Fruit fly (Drosophila melanogaster) S2 (cell line): ENCODE results near the gene Nup35.

ENCODE experiments used
- CG8478 ChIP-seq: fragments of >200 bp; optimal IDR thresholded peaks from 2 replicates; lab custom pipeline; 2018
- CTCF ChIP-seq, 2 experiments: fragments of >200 bp; optimal IDR thresholded peaks; 2 replicates each; lab custom pipeline; 2018

Gene Nup35

dm6 chrX:18681410-18681809 is 33.4 kb downstream of the Nup35 start:
- no peak for TF ChIP-seq CTCF (optimal IDR thresholded peaks at IDR 0.05; lab: Kevin White, UChicago)
- no peak for TF ChIP-seq CG8478

dm6 chrX:18682815-18683214 is 34.8 kb downstream of the Nup35 start:
- TF ChIP-seq CG8478 (no peak), CTCF (optimal IDR thresholded peaks at IDR 0.05; lab: Kevin White, UChicago) (no peak)

- no peak for TF ChIP-seq CG8478
- TF ChIP-seq CTCF (optimal IDR thresholded peaks at IDR 0.05; lab: Kevin White, UChicago), result no peak
These were observed 36.5 kb downstream of the Nup35 start for dm6 chrX:18684504-18684903.

dm6 chrX:18684928-18685327 is 36.9 kb downstream of the Nup35 start:
- no peak for TF ChIP-seq CG8478
- no peak for TF ChIP-seq CTCF (optimal IDR thresholded peaks at IDR 0.05; lab: Kevin White, UChicago)

- TF ChIP-seq CTCF (optimal IDR thresholded peaks at IDR 0.05; lab: Kevin White, UChicago) (no peak), CG8478 (no peak)
These were observed 37.7 kb downstream of the Nup35 start, which contains the start of gene phtm for dm6 chrX:18685726-18686125. phtm (plus strand) TSS chrX:18685766.

- TF ChIP-seq CTCF (optimal IDR thresholded peaks at IDR 0.05; lab: Kevin White, UChicago), result no peak
- no peak for TF ChIP-seq CG8478
These were observed 45.0 kb downstream of the Nup35 start, which contains the start of gene Cyp18a1 for dm6 chrX:18692948-18693502. Cyp18a1 (minus strand) TSS chrX:18693042.

- TF ChIP-seq CTCF (optimal IDR thresholded peaks at IDR 0.05; lab: Kevin White, UChicago), result no peak
- TF ChIP-seq CG8478, result no peak
These were observed 47.6 kb downstream of the Nup35 start for dm6 chrX:18695603-18696002.
